Fruit fly (Drosophila melanogaster) whole organism, embryonic: ENCODE measurements around the gene CG4577.

ENCODE experiments used
- ATbp ChIP-seq: fragments of 200-800 bp; sonication (Bioruptor generic); optimal IDR thresholded peaks from 2 replicates; lab custom pipeline; 2017; ENCODE audit warnings: missing biosample characterization, mild to moderate bottlenecking, missing genetic modification characterization, missing genetic modification reagents
- Adf1 ChIP-seq: fragments of 200-800 bp; sonication (Bioruptor generic); IDR thresholded peaks from 2 replicates; pipeline ENCODE4 v1.3.6; 2022; ENCODE audit warnings: missing biosample characterization, missing genetic modification characterization
- Atf3 ChIP-seq: fragments of 200-800 bp; sonication (Bioruptor generic); optimal IDR thresholded peaks from 3 replicates; lab custom pipeline; 2016; ENCODE audit warnings: missing biosample characterization, missing genetic modification characterization
- Bgb ChIP-seq: fragments of 200-800 bp; sonication (Bioruptor generic); IDR thresholded peaks from 2 replicates; pipeline ENCODE4 v1.3.6; 2022; ENCODE audit warnings: missing biosample characterization, missing genetic modification characterization; ENCODE audit not compliant: partially characterized antibody
- CG10267 ChIP-seq: fragments of 200-800 bp; sonication (Bioruptor generic); optimal IDR thresholded peaks from 2 replicates; lab custom pipeline; 2018; ENCODE audit warnings: missing biosample characterization, mild to moderate bottlenecking, missing genetic modification characterization, moderate library complexity
- CG10462 ChIP-seq: fragments of 200-800 bp; sonication (Bioruptor generic); optimal IDR thresholded peaks from 2 replicates; lab custom pipeline; 2016; ENCODE audit warnings: missing biosample characterization, missing genetic modification characterization
- CG10565 ChIP-seq: fragments of 200-800 bp; sonication (Bioruptor generic); optimal IDR thresholded peaks from 3 replicates; lab custom pipeline; 2016; ENCODE audit warnings: missing biosample characterization, mild to moderate bottlenecking, missing genetic modification characterization
- CG11247 ChIP-seq: fragments of 200-800 bp; sonication (Bioruptor generic); IDR thresholded peaks from 2 replicates; pipeline ENCODE4 v1.3.6; 2022; ENCODE audit warnings: missing biosample characterization, missing genetic modification characterization
- CG11696 ChIP-seq: fragments of 200-800 bp; sonication (Bioruptor generic); IDR thresholded peaks from 2 replicates; pipeline ENCODE4 v1.3.6; 2022; ENCODE audit warnings: missing biosample characterization, missing genetic modification characterization
- CG11723 ChIP-seq: fragments of 200-800 bp; sonication (Bioruptor generic); optimal IDR thresholded peaks from 2 replicates; lab custom pipeline; 2017; ENCODE audit warnings: missing biosample characterization, mild to moderate bottlenecking, missing genetic modification characterization
- CG13287 ChIP-seq: fragments of 200-800 bp; sonication (Bioruptor generic); IDR thresholded peaks from 2 replicates; pipeline ENCODE4 v1.3.6; 2022; ENCODE audit warnings: missing biosample characterization, missing genetic modification characterization; ENCODE audit not compliant: partially characterized antibody
- CG13775 ChIP-seq: fragments of 200-800 bp; sonication (Bioruptor generic); optimal IDR thresholded peaks from 3 replicates; lab custom pipeline; 2017; ENCODE audit warnings: missing biosample characterization, mild to moderate bottlenecking, missing genetic modification characterization
- CG15011 ChIP-seq: fragments of 200-800 bp; sonication (Bioruptor generic); optimal IDR thresholded peaks from 3 replicates; lab custom pipeline; 2018; ENCODE audit warnings: missing biosample characterization, mild to moderate bottlenecking, missing genetic modification characterization
- CG15601 ChIP-seq: fragments of 200-800 bp; sonication (Bioruptor generic); optimal IDR thresholded peaks from 3 replicates; lab custom pipeline; 2019; ENCODE audit warnings: missing biosample characterization, mild to moderate bottlenecking, missing genetic modification characterization, moderate library complexity
- CG17361 ChIP-seq: fragments of 200-800 bp; sonication (Bioruptor generic); IDR thresholded peaks from 3 replicates; pipeline ENCODE4 v1.3.6; 2022; ENCODE audit warnings: missing biosample characterization, missing genetic modification characterization
- CG2116 ChIP-seq: fragments of 200-800 bp; sonication (Bioruptor generic); optimal IDR thresholded peaks from 3 replicates; lab custom pipeline; 2018; ENCODE audit warnings: missing biosample characterization, mild to moderate bottlenecking, missing genetic modification characterization
- CG2120 ChIP-seq: fragments of 200-800 bp; sonication (Bioruptor generic); optimal IDR thresholded peaks from 3 replicates; lab custom pipeline; 2016; ENCODE audit warnings: missing biosample characterization, missing genetic modification characterization
- CG2199 ChIP-seq: fragments of 200-800 bp; sonication (Bioruptor generic); IDR thresholded peaks from 3 replicates; pipeline ENCODE4 v1.3.6; 2022; ENCODE audit warnings: missing biosample characterization, missing genetic modification characterization
- CG32532 ChIP-seq: fragments of 200-800 bp; sonication (Bioruptor generic); IDR thresholded peaks from 2 replicates; pipeline ENCODE4 v1.3.6; 2022; ENCODE audit warnings: missing biosample characterization, missing genetic modification characterization
- CG7372 ChIP-seq: fragments of 200-800 bp; sonication (Bioruptor generic); IDR thresholded peaks from 2 replicates; pipeline ENCODE4 v1.3.6; 2022; ENCODE audit warnings: missing biosample characterization, missing genetic modification characterization
- CG7556 ChIP-seq: fragments of 200-800 bp; sonication (Bioruptor generic); optimal IDR thresholded peaks from 2 replicates; lab custom pipeline; 2017; ENCODE audit warnings: missing biosample characterization, mild to moderate bottlenecking, missing genetic modification characterization
- CG7745 ChIP-seq: fragments of 200-800 bp; sonication (Bioruptor generic); optimal IDR thresholded peaks from 2 replicates; lab custom pipeline; 2018; ENCODE audit warnings: missing biosample characterization, mild to moderate bottlenecking, missing genetic modification characterization, moderate library complexity
- CG8388 ChIP-seq: fragments of 200-800 bp; sonication (Bioruptor generic); optimal IDR thresholded peaks from 2 replicates; lab custom pipeline; 2019; ENCODE audit warnings: missing biosample characterization, mild to moderate bottlenecking, missing genetic modification characterization, moderate library complexity
- CG9727 ChIP-seq: fragments of 200-800 bp; sonication (Bioruptor generic); optimal IDR thresholded peaks from 3 replicates; lab custom pipeline; 2017; ENCODE audit warnings: missing biosample characterization, mild to moderate bottlenecking, missing genetic modification characterization
- CG9817 ChIP-seq: fragments of 200-800 bp; sonication (Bioruptor generic); optimal IDR thresholded peaks from 2 replicates; lab custom pipeline; 2018; ENCODE audit warnings: missing biosample characterization, mild to moderate bottlenecking, missing genetic modification characterization, moderate library complexity
- Dad ChIP-seq: fragments of 200-800 bp; sonication (Bioruptor generic); optimal IDR thresholded peaks from 3 replicates; lab custom pipeline; 2016; ENCODE audit warnings: missing biosample characterization, missing genetic modification characterization
- Dbx ChIP-seq: fragments of 200-800 bp; sonication (Bioruptor generic); IDR thresholded peaks from 3 replicates; pipeline ENCODE4 v1.3.6; 2022; ENCODE audit warnings: missing biosample characterization, missing genetic modification characterization
- Dp ChIP-seq: fragments of 200-800 bp; sonication (Bioruptor generic); optimal IDR thresholded peaks from 2 replicates; lab custom pipeline; 2018; ENCODE audit warnings: missing biosample characterization, mild to moderate bottlenecking, missing genetic modification characterization, moderate library complexity
- Hr51 ChIP-seq, 2 experiments: fragments of 200-800 bp; sonication (Bioruptor generic); optimal IDR thresholded peaks; 2 replicates in 1 of 2; 3 replicates in 1 of 2; lab custom pipeline; 2016 to 2018; ENCODE audit warnings: missing biosample characterization in 2 of 2, missing genetic modification characterization in 2 of 2, mild to moderate bottlenecking in 1 of 2, moderate library complexity in 1 of 2
- Med ChIP-seq: fragments of 200-800 bp; sonication (Bioruptor generic); peaks from one replicate; lab custom pipeline; 2016; ENCODE audit warnings: missing biosample characterization, missing genetic modification characterization, mild to moderate bottlenecking, inconsistent platforms, moderate library complexity
- Nf-YA ChIP-seq: fragments of 200-800 bp; sonication (Bioruptor generic); IDR thresholded peaks from 2 replicates; pipeline ENCODE4 v1.3.6; 2022; ENCODE audit warnings: missing biosample characterization, missing genetic modification characterization
- Oaz ChIP-seq: fragments of 200-800 bp; sonication (Bioruptor generic); IDR thresholded peaks from 2 replicates; pipeline ENCODE4 v1.3.6; 2022; ENCODE audit warnings: missing biosample characterization, missing genetic modification characterization
- Pdp1 ChIP-seq, 2 experiments: fragments of 200-800 bp; sonication (Bioruptor generic); optimal IDR thresholded peaks; 3 replicates each; lab custom pipeline; 2016; ENCODE audit warnings: missing biosample characterization in 2 of 2, missing genetic modification characterization in 2 of 2, mild to moderate bottlenecking in 1 of 2, moderate library complexity in 1 of 2
- Rx ChIP-seq: fragments of 200-800 bp; sonication (Bioruptor generic); IDR thresholded peaks from 2 replicates; pipeline ENCODE4 v1.3.6; 2022; ENCODE audit warnings: missing biosample characterization, missing genetic modification characterization
- Vsx1 ChIP-seq: fragments of 200-800 bp; sonication (Bioruptor generic); optimal IDR thresholded peaks from 2 replicates; lab custom pipeline; 2017; ENCODE audit warnings: missing biosample characterization, mild to moderate bottlenecking, missing genetic modification characterization, missing genetic modification reagents
- btn ChIP-seq: fragments of 200-800 bp; sonication (Bioruptor generic); optimal IDR thresholded peaks from 2 replicates; lab custom pipeline; 2016; ENCODE audit warnings: missing biosample characterization, missing genetic modification characterization
- cad ChIP-seq: fragments of >200 bp; optimal IDR thresholded peaks from 2 replicates; lab custom pipeline; 2017; ENCODE audit warnings: missing biosample characterization, missing genetic modification characterization
- crc ChIP-seq: fragments of 200-800 bp; sonication (Bioruptor generic); optimal IDR thresholded peaks from 2 replicates; lab custom pipeline; 2016; ENCODE audit warnings: missing biosample characterization, missing genetic modification characterization
- da ChIP-seq: fragments of 200-800 bp; sonication (Bioruptor generic); optimal IDR thresholded peaks from 2 replicates; lab custom pipeline; 2016; ENCODE audit warnings: missing biosample characterization, missing genetic modification characterization
- fu2 ChIP-seq: fragments of 200-800 bp; sonication (Bioruptor generic); optimal IDR thresholded peaks from 2 replicates; lab custom pipeline; 2016; ENCODE audit warnings: missing biosample characterization, missing genetic modification characterization
- gcm ChIP-seq: fragments of 200-800 bp; sonication (Bioruptor generic); optimal IDR thresholded peaks from 2 replicates; lab custom pipeline; 2019; ENCODE audit warnings: missing biosample characterization, mild to moderate bottlenecking, missing genetic modification characterization, moderate library complexity
- gsb ChIP-seq: fragments of 200-800 bp; sonication (Bioruptor generic); IDR thresholded peaks from 2 replicates; pipeline ENCODE4 v1.3.6; 2022; ENCODE audit warnings: missing biosample characterization, missing genetic modification characterization
- hbn ChIP-seq: fragments of 200-800 bp; sonication (Bioruptor generic); IDR thresholded peaks from 2 replicates; pipeline ENCODE4 v1.3.6; 2022; ENCODE audit warnings: missing biosample characterization, missing genetic modification characterization; ENCODE audit not compliant: partially characterized antibody
- p53 ChIP-seq: fragments of 200-800 bp; sonication (Bioruptor generic); optimal IDR thresholded peaks from 2 replicates; lab custom pipeline; 2016; ENCODE audit warnings: missing biosample characterization, missing genetic modification characterization
- pfk ChIP-seq: fragments of 200-800 bp; sonication (Bioruptor generic); optimal IDR thresholded peaks from 2 replicates; lab custom pipeline; 2018; ENCODE audit warnings: missing biosample characterization, mild to moderate bottlenecking, missing genetic modification characterization, moderate library complexity
- sr ChIP-seq: fragments of 200-800 bp; sonication (Bioruptor generic); IDR thresholded peaks from 3 replicates; pipeline ENCODE4 v1.3.6; 2022; ENCODE audit warnings: missing biosample characterization, missing genetic modification characterization
- ssp ChIP-seq: fragments of 200-800 bp; sonication (Bioruptor generic); IDR thresholded peaks from 2 replicates; pipeline ENCODE4 v1.3.6; 2022; ENCODE audit warnings: missing biosample characterization, missing genetic modification characterization
- unc-4 ChIP-seq: fragments of 200-800 bp; sonication (Bioruptor generic); IDR thresholded peaks from 2 replicates; pipeline ENCODE4 v1.3.6; 2022; ENCODE audit warnings: missing biosample characterization, missing genetic modification characterization; ENCODE audit not compliant: partially characterized antibody
- usp ChIP-seq: fragments of >200 bp; optimal IDR thresholded peaks from 2 replicates; lab custom pipeline; 2017; ENCODE audit warnings: missing biosample characterization, missing genetic modification characterization
- wdn ChIP-seq: fragments of 200-800 bp; sonication (Bioruptor generic); IDR thresholded peaks from 2 replicates; pipeline ENCODE4 v1.3.6; 2022; ENCODE audit warnings: missing biosample characterization, missing genetic modification characterization
- yki ChIP-seq: fragments of >200 bp; optimal IDR thresholded peaks from 3 replicates; lab custom pipeline; 2018
- zen ChIP-seq: fragments of 200-800 bp; sonication (Bioruptor generic); optimal IDR thresholded peaks from 3 replicates; lab custom pipeline; 2018; ENCODE audit warnings: missing biosample characterization, mild to moderate bottlenecking, missing genetic modification characterization, moderate library complexity

The CG4577 gene

DNA sequence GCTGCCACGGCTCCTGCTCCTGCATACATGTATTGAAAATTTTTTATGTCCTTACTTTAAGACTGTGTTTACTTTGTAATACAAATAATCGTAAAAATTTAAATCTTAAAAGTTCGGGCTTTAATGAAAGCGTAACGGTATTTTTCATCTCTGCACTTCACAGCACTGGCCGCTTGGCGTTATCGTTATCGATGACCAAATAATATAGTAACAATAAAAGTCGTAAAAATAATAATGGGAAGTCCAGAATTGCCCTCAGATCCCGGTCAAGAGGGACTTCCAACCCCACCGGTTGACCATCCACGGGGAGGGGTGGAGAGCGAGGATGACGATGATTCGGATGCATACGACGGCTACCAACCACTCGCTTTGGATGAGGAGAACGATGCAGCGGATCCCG lies 31.8 kb downstream of the CG4577 start, which contains the start of gene CG14341 (continued):
- TF ChIP-seq p53 = no peak
- no peak for TF ChIP-seq da (GFP tag; lab: Kevin White, UChicago)
- TF ChIP-seq Adf1 (GFP tag; lab: Robert Waterston, UW) = no peak
- peak; percentile 15 for TF ChIP-seq CG2116 (GFP tag; lab: Kevin White, UChicago)
- TF ChIP-seq ssp = no peak
- no peak for TF ChIP-seq Atf3 (GFP tag; lab: Kevin White, UChicago)
- no peak for TF ChIP-seq gcm (GFP tag; lab: Kevin White, UChicago)
- no peak for TF ChIP-seq Vsx1 (GFP tag; lab: Kevin White, UChicago)
- no peak for TF ChIP-seq Dad (GFP tag; lab: Kevin White, UChicago)
- peak; percentile 76 for TF ChIP-seq CG10267
- no peak for TF ChIP-seq CG11696 (GFP tag; lab: Robert Waterston, UW)
- TF ChIP-seq CG7556 (GFP tag; lab: Kevin White, UChicago) = no peak
- TF ChIP-seq Nf-YA (GFP tag; lab: Robert Waterston, UW) = no peak
- TF ChIP-seq Dp (GFP tag; lab: Kevin White, UChicago) = peak; percentile 45
- TF ChIP-seq CG10462 (GFP tag; lab: Kevin White, UChicago) = no peak
- no peak for TF ChIP-seq CG11247 (GFP tag; lab: Robert Waterston, UW)
- no peak for TF ChIP-seq Hr51 (GFP tag; optimal IDR thresholded peaks at IDR 0.05; lab: Kevin White, UChicago)
- no peak for TF ChIP-seq CG15601 (tag; lab: Kevin White, UChicago)
- peak; percentile 27; the same call in 1 of the 2 replicates for TF ChIP-seq Bgb
- TF ChIP-seq Dbx = no peak
- TF ChIP-seq CG2199 (GFP tag; lab: Robert Waterston, UW) = no peak
- TF ChIP-seq CG7372 (GFP tag; lab: Robert Waterston, UW) = no peak
- no peak for TF ChIP-seq CG15011 (GFP tag; lab: Kevin White, UChicago)
- no peak for TF ChIP-seq Oaz (GFP tag; lab: Robert Waterston, UW)
- no peak for TF ChIP-seq crc (GFP tag; lab: Kevin White, UChicago)
- TF ChIP-seq cad (GFP tag; lab: Kevin White, UChicago) = no peak
- TF ChIP-seq wdn (GFP tag; lab: Robert Waterston, UW) = no peak
- peak; percentile 21 for TF ChIP-seq Med (GFP tag; lab: Kevin White, UChicago)
- no peak for TF ChIP-seq pfk
- TF ChIP-seq Rx (GFP tag; lab: Robert Waterston, UW) = no peak
- no peak for TF ChIP-seq CG13775 (GFP tag; lab: Kevin White, UChicago)
- no peak for TF ChIP-seq CG9727 (GFP tag; lab: Kevin White, UChicago)
- TF ChIP-seq zen (tag; lab: Kevin White, UChicago) = no peak
- no peak for TF ChIP-seq yki (lab: Kevin White, UChicago)
- peak; percentile 59 for TF ChIP-seq CG13287 (GFP tag; lab: Robert Waterston, UW)
- no peak for TF ChIP-seq CG10565 (GFP tag; lab: Kevin White, UChicago)
- 0 out of 2 replicates have a peak, but pooled peaks have one; percentile 17 for TF ChIP-seq unc-4 (GFP tag; lab: Robert Waterston, UW)
- TF ChIP-seq gsb (GFP tag; lab: Robert Waterston, UW) = no peak
- TF ChIP-seq fu2 (GFP tag; lab: Kevin White, UChicago) = no peak
- no peak for TF ChIP-seq usp (GFP tag; lab: Kevin White, UChicago)
- TF ChIP-seq CG11723 (GFP tag; lab: Kevin White, UChicago) = no peak
- TF ChIP-seq hbn (GFP tag; lab: Robert Waterston, UW) = no peak
- TF ChIP-seq CG2120 (GFP tag; lab: Kevin White, UChicago) = no peak
- TF ChIP-seq Pdp1 (GFP tag; optimal IDR thresholded peaks at IDR 0.05; lab: Kevin White, UChicago) = peak in 1 of 2 experiments; percentile 40
- no peak for TF ChIP-seq sr (GFP tag; lab: Robert Waterston, UW)
- no peak for TF ChIP-seq CG8388 (GFP tag; lab: Kevin White, UChicago)
- TF ChIP-seq btn (GFP tag; lab: Kevin White, UChicago) = no peak
- no peak for TF ChIP-seq CG7745 (tag; lab: Kevin White, UChicago)
- no peak for TF ChIP-seq CG9817
- TF ChIP-seq ATbp (GFP tag; lab: Kevin White, UChicago) = no peak
- TF ChIP-seq CG32532 (GFP tag; lab: Robert Waterston, UW) = no peak
- no peak for TF ChIP-seq CG17361 (GFP tag; lab: Robert Waterston, UW)
